Fruit fly (Drosophila melanogaster) whole organism, embryonic: ENCODE results near the gene CG6325.
A peak's percentile ranks its signal among the peaks of the same experiment; 100 is the strongest.

Experiments
- Aef1 ChIP-seq: fragments of 200-800 bp; sonication (Bioruptor generic); IDR thresholded peaks from 3 replicates; pipeline ENCODE4 v1.3.6; 2022; ENCODE audit warnings: missing biosample characterization, missing genetic modification characterization
- Awh ChIP-seq: fragments of 200-800 bp; sonication (Bioruptor generic); IDR thresholded peaks from 2 replicates; pipeline ENCODE4, ENCODE4 v1.3.6; 2022; ENCODE audit warnings: missing biosample characterization, missing genetic modification characterization
- Blimp-1 ChIP-seq: fragments of 200-800 bp; sonication (Bioruptor generic); optimal IDR thresholded peaks from 3 replicates; lab custom pipeline; 2018; ENCODE audit warnings: missing biosample characterization, missing genetic modification characterization, mild to moderate bottlenecking, moderate library complexity, missing genetic modification reagents
- Bteb2 ChIP-seq: fragments of 200-800 bp; sonication (Bioruptor generic); optimal IDR thresholded peaks from 2 replicates; lab custom pipeline; 2016; ENCODE audit warnings: missing biosample characterization, missing genetic modification characterization
- CG10366 ChIP-seq: fragments of 200-800 bp; sonication (Bioruptor generic); IDR thresholded peaks from 2 replicates; pipeline ENCODE4 v1.3.6; 2022; ENCODE audit warnings: missing biosample characterization, missing genetic modification characterization
- CG11456 ChIP-seq: fragments of 200-800 bp; sonication (Bioruptor generic); IDR thresholded peaks from 3 replicates; pipeline ENCODE4 v1.3.6; 2022; ENCODE audit warnings: missing biosample characterization, missing genetic modification characterization
- CG14667 ChIP-seq: fragments of 200-800 bp; sonication (Bioruptor generic); IDR thresholded peaks from 2 replicates; pipeline ENCODE4 v1.3.6; 2022; ENCODE audit warnings: missing biosample characterization, missing genetic modification characterization
- CG15073 ChIP-seq: fragments of 200-800 bp; sonication (Bioruptor generic); optimal IDR thresholded peaks from 2 replicates; lab custom pipeline; 2016; ENCODE audit warnings: missing biosample characterization, missing genetic modification characterization
- CG15479 ChIP-seq: fragments of 200-800 bp; sonication (Bioruptor generic); optimal IDR thresholded peaks from 3 replicates; lab custom pipeline; 2019; ENCODE audit warnings: missing biosample characterization, mild to moderate bottlenecking, missing genetic modification characterization, moderate library complexity
- CG1603 ChIP-seq: fragments of 200-800 bp; sonication (Bioruptor generic); optimal IDR thresholded peaks from 2 replicates; lab custom pipeline; 2019; ENCODE audit warnings: missing biosample characterization, mild to moderate bottlenecking, missing genetic modification characterization, moderate library complexity
- CG17912 ChIP-seq: fragments of 200-800 bp; sonication (Bioruptor generic); optimal IDR thresholded peaks from 2 replicates; lab custom pipeline; 2018; ENCODE audit warnings: missing biosample characterization, mild to moderate bottlenecking, missing genetic modification characterization
- CG2889 ChIP-seq: fragments of 200-800 bp; sonication (Bioruptor generic); IDR thresholded peaks from 3 replicates; pipeline ENCODE4 v1.3.6; 2022; ENCODE audit warnings: missing biosample characterization, missing genetic modification characterization
- CG31388 ChIP-seq: fragments of 200-800 bp; sonication (Bioruptor generic); optimal IDR thresholded peaks from 2 replicates; lab custom pipeline; 2016; ENCODE audit warnings: missing biosample characterization, missing genetic modification characterization
- CG3163 ChIP-seq: fragments of 200-800 bp; sonication (Bioruptor generic); optimal IDR thresholded peaks from 3 replicates; lab custom pipeline; 2016; ENCODE audit warnings: missing biosample characterization, missing genetic modification characterization
- CG32772 ChIP-seq: fragments of 200-800 bp; sonication (Bioruptor generic); IDR thresholded peaks from 2 replicates; pipeline ENCODE4 v1.3.6; 2022; ENCODE audit warnings: missing biosample characterization, missing genetic modification characterization
- CG7271 ChIP-seq: fragments of 200-800 bp; sonication (Bioruptor generic); optimal IDR thresholded peaks from 2 replicates; lab custom pipeline; 2018; ENCODE audit warnings: missing biosample characterization, mild to moderate bottlenecking, missing genetic modification characterization, moderate library complexity
- CG9215 ChIP-seq: fragments of 200-800 bp; sonication (Bioruptor generic); IDR thresholded peaks from 2 replicates; pipeline ENCODE4 v1.3.6; 2022; ENCODE audit warnings: missing biosample characterization, missing genetic modification characterization
- CG9727 ChIP-seq: fragments of 200-800 bp; sonication (Bioruptor generic); optimal IDR thresholded peaks from 3 replicates; lab custom pipeline; 2017; ENCODE audit warnings: missing biosample characterization, mild to moderate bottlenecking, missing genetic modification characterization
- CkIIα-i1 ChIP-seq: fragments of 200-800 bp; sonication (Bioruptor generic); IDR thresholded peaks from 2 replicates; pipeline ENCODE4 v1.3.6; 2022; ENCODE audit warnings: missing biosample characterization, missing genetic modification characterization
- CrebB ChIP-seq: fragments of 200-800 bp; sonication (Bioruptor generic); optimal IDR thresholded peaks from 3 replicates; lab custom pipeline; 2018; ENCODE audit warnings: missing biosample characterization, mild to moderate bottlenecking, missing genetic modification characterization
- Ets65A ChIP-seq: fragments of 200-800 bp; sonication (Bioruptor generic); peaks from one replicate; lab custom pipeline; 2016; ENCODE audit warnings: missing biosample characterization, missing genetic modification characterization
- Fer1 ChIP-seq: fragments of 200-800 bp; sonication (Bioruptor generic); optimal IDR thresholded peaks from 2 replicates; lab custom pipeline; 2017; ENCODE audit warnings: missing biosample characterization, mild to moderate bottlenecking, missing genetic modification characterization
- Fer2 ChIP-seq: fragments of 200-800 bp; sonication (Bioruptor generic); optimal IDR thresholded peaks from 2 replicates; lab custom pipeline; 2018; ENCODE audit warnings: missing biosample characterization, mild to moderate bottlenecking, missing genetic modification characterization, moderate library complexity
- HLH4C ChIP-seq: fragments of 200-800 bp; sonication (Bioruptor generic); IDR thresholded peaks from 3 replicates; pipeline ENCODE4 v1.3.6; 2022; ENCODE audit warnings: missing biosample characterization, missing genetic modification characterization; ENCODE audit not compliant: partially characterized antibody
- HmgZ ChIP-seq: fragments of 200-800 bp; sonication (Bioruptor generic); optimal IDR thresholded peaks from 2 replicates; lab custom pipeline; 2018; ENCODE audit warnings: missing biosample characterization, mild to moderate bottlenecking, missing genetic modification characterization
- Nf-YA ChIP-seq: fragments of 200-800 bp; sonication (Bioruptor generic); IDR thresholded peaks from 2 replicates; pipeline ENCODE4 v1.3.6; 2022; ENCODE audit warnings: missing biosample characterization, missing genetic modification characterization
- Nf-YC ChIP-seq: fragments of 200-800 bp; optimal IDR thresholded peaks from 3 replicates; lab custom pipeline; 2019; ENCODE audit warnings: missing biosample characterization, mild to moderate bottlenecking, missing genetic modification characterization, moderate library complexity
- Oaz ChIP-seq: fragments of 200-800 bp; sonication (Bioruptor generic); IDR thresholded peaks from 2 replicates; pipeline ENCODE4 v1.3.6; 2022; ENCODE audit warnings: missing biosample characterization, missing genetic modification characterization
- Sin3A ChIP-seq: fragments of >200 bp; optimal IDR thresholded peaks from 2 replicates; lab custom pipeline; 2018
- Xrp1 ChIP-seq: fragments of 200-800 bp; sonication (Bioruptor generic); IDR thresholded peaks from 2 replicates; pipeline ENCODE4 v1.3.6; 2022; ENCODE audit warnings: missing biosample characterization, missing genetic modification characterization
- ac ChIP-seq: fragments of 200-800 bp; sonication (Bioruptor generic); optimal IDR thresholded peaks from 3 replicates; lab custom pipeline; 2017; ENCODE audit warnings: missing biosample characterization, mild to moderate bottlenecking, missing genetic modification characterization
- ato ChIP-seq: fragments of 200-800 bp; sonication (Bioruptor generic); IDR thresholded peaks from 2 replicates; pipeline ENCODE4 v1.3.6; 2022; ENCODE audit warnings: missing biosample characterization, missing genetic modification characterization; ENCODE audit not compliant: partially characterized antibody
- caup ChIP-seq: fragments of 200-800 bp; sonication (Bioruptor generic); optimal IDR thresholded peaks from 3 replicates; lab custom pipeline; 2017; ENCODE audit warnings: missing biosample characterization, mild to moderate bottlenecking, missing genetic modification characterization, moderate library complexity; ENCODE audit not compliant: severe bottlenecking
- chif ChIP-seq, 2 experiments: fragments of 200-800 bp; sonication (Bioruptor generic); optimal IDR thresholded peaks; 3 replicates each; lab custom pipeline; 2016; ENCODE audit warnings: missing biosample characterization in 2 of 2, missing genetic modification characterization in 2 of 2
- danr ChIP-seq: fragments of 200-800 bp; sonication (Bioruptor generic); IDR thresholded peaks from 2 replicates; pipeline ENCODE4 v1.3.6; 2022; ENCODE audit warnings: missing biosample characterization, missing genetic modification characterization
- en ChIP-seq: fragments of 200-800 bp; sonication (Bioruptor generic); optimal IDR thresholded peaks from 2 replicates; lab custom pipeline; 2016; ENCODE audit warnings: missing biosample characterization, missing genetic modification characterization
- fu2 ChIP-seq: fragments of 200-800 bp; sonication (Bioruptor generic); optimal IDR thresholded peaks from 2 replicates; lab custom pipeline; 2016; ENCODE audit warnings: missing biosample characterization, missing genetic modification characterization
- knrl ChIP-seq: fragments of 200-800 bp; sonication (Bioruptor generic); IDR thresholded peaks from 3 replicates; pipeline ENCODE4 v1.3.6; 2022; ENCODE audit warnings: missing biosample characterization, missing genetic modification characterization; ENCODE audit not compliant: partially characterized antibody
- lab ChIP-seq: fragments of 200-800 bp; sonication (Bioruptor generic); optimal IDR thresholded peaks from 3 replicates; lab custom pipeline; 2017; ENCODE audit warnings: missing biosample characterization, missing genetic modification characterization, mild to moderate bottlenecking, moderate library complexity, missing genetic modification reagents
- lilli ChIP-seq: fragments of 200-800 bp; sonication (Bioruptor generic); optimal IDR thresholded peaks from 3 replicates; lab custom pipeline; 2016; ENCODE audit warnings: missing biosample characterization, missing genetic modification characterization
- lov ChIP-seq, 2 experiments: fragments of 200-800 bp in 1 of 2; fragments of >200 bp in 1 of 2; sonication (Bioruptor generic) in 1 of 2; IDR thresholded peaks in 1 of 2; optimal IDR thresholded peaks in 1 of 2; 2 replicates in 1 of 2; 3 replicates in 1 of 2; pipeline versions ENCODE4 v1.3.6 to Lab custom; 2017 to 2022; ENCODE audit warnings: missing biosample characterization in 1 of 2, missing genetic modification characterization in 1 of 2
- nom ChIP-seq: fragments of 200-800 bp; sonication (Bioruptor generic); optimal IDR thresholded peaks from 2 replicates; lab custom pipeline; 2017; ENCODE audit warnings: missing biosample characterization, missing genetic modification characterization, mild to moderate bottlenecking, moderate library complexity, missing genetic modification reagents
- org-1 ChIP-seq: fragments of 200-800 bp; sonication (Bioruptor generic); optimal IDR thresholded peaks from 2 replicates; lab custom pipeline; 2017; ENCODE audit warnings: missing biosample characterization, missing genetic modification characterization
- psq ChIP-seq: fragments of 200-800 bp; sonication (Bioruptor generic); optimal IDR thresholded peaks from 2 replicates; lab custom pipeline; 2017; ENCODE audit warnings: missing biosample characterization, missing genetic modification characterization
- repo ChIP-seq: fragments of 200-800 bp; sonication (Bioruptor generic); optimal IDR thresholded peaks from 2 replicates; lab custom pipeline; 2016; ENCODE audit warnings: missing biosample characterization, missing genetic modification characterization
- scrt ChIP-seq: fragments of 200-800 bp; sonication (Bioruptor generic); optimal IDR thresholded peaks from 2 replicates; lab custom pipeline; 2018; ENCODE audit warnings: missing biosample characterization, mild to moderate bottlenecking, missing genetic modification characterization, moderate library complexity
- sima ChIP-seq: fragments of 200-800 bp; sonication (Bioruptor generic); optimal IDR thresholded peaks from 2 replicates; lab custom pipeline; 2016; ENCODE audit warnings: missing biosample characterization, missing genetic modification characterization
- sisA ChIP-seq: fragments of 200-800 bp; sonication (Bioruptor generic); IDR thresholded peaks from 2 replicates; pipeline ENCODE4 v1.3.6; 2022; ENCODE audit warnings: missing biosample characterization, missing genetic modification characterization
- stc ChIP-seq: fragments of 200-800 bp; sonication (Bioruptor generic); IDR thresholded peaks from 2 replicates; pipeline ENCODE4 v1.3.6; 2022; ENCODE audit warnings: missing biosample characterization, missing genetic modification characterization
- toy ChIP-seq: fragments of 200-800 bp; sonication (Bioruptor generic); IDR thresholded peaks from 2 replicates; pipeline ENCODE4 v1.3.6; 2022; ENCODE audit warnings: missing biosample characterization, missing genetic modification characterization
- vvl ChIP-seq: fragments of 200-800 bp; sonication (Bioruptor generic); IDR thresholded peaks from 2 replicates; pipeline ENCODE4 v1.3.6; 2022; ENCODE audit warnings: missing biosample characterization, missing genetic modification characterization

Gene CG6325

DNA sequence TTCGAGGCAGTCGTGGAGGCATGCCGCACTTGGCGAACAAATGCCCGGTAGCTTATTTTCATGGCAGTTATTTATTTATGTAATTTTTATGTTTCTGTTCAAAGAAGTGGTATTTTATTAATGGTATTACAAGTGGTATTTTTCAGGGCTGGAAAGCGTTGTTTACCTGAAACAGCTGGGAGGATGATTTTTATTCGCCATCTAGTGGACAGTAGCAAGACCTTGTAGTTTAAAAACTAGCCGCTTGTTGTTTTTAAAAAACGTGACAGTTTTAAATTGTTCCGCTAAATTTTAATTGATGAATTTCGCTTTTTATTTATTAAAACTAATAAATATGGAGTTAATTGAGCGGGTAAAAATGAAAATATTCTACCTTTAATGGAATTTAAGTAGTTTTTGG, 8.8 kb upstream of the CG6325 start, which contains the start of gene CG6345 (continued):
- peak; percentile 47 for TF ChIP-seq sima (GFP tag; lab: Kevin White, UChicago)
- peak; percentile 53 for TF ChIP-seq nom (GFP tag; lab: Kevin White, UChicago)
- TF ChIP-seq CG10366 (GFP tag; lab: Robert Waterston, UW), result peak; percentile 71
- peak; percentile 86 for TF ChIP-seq CG1603 (tag; lab: Kevin White, UChicago)
- no peak for TF ChIP-seq lov (optimal IDR thresholded peaks at IDR 0.05; lab: Kevin White, UChicago)
- TF ChIP-seq lov (GFP tag; IDR thresholded peaks at IDR 0.05; lab: Robert Waterston, UW), result peak; percentile 88
- TF ChIP-seq ac, result peak; percentile 76
- TF ChIP-seq CG32772 (GFP tag; lab: Robert Waterston, UW), result peak; percentile 75
- peak; percentile 41; the same call in 1 of the 3 replicates for TF ChIP-seq knrl (GFP tag; lab: Robert Waterston, UW)
- peak; percentile 91 for TF ChIP-seq vvl (GFP tag; lab: Robert Waterston, UW)
- TF ChIP-seq sisA (GFP tag; lab: Robert Waterston, UW), result peak; percentile 59
- TF ChIP-seq danr (GFP tag; lab: Robert Waterston, UW), result peak; percentile 23; the same call in 1 of the 2 replicates
- no peak for TF ChIP-seq HLH4C (GFP tag; lab: Robert Waterston, UW)
- TF ChIP-seq Xrp1 (GFP tag; lab: Robert Waterston, UW), result peak; percentile 85
- TF ChIP-seq lab (GFP tag; lab: Kevin White, UChicago), result peak; percentile 93
- TF ChIP-seq Fer1 (GFP tag; lab: Kevin White, UChicago), result peak; percentile 93
- peak; percentile 88 for TF ChIP-seq CG9727 (GFP tag; lab: Kevin White, UChicago)
- peak; percentile 50 for TF ChIP-seq org-1 (GFP tag; lab: Kevin White, UChicago)
- TF ChIP-seq Oaz (GFP tag; lab: Robert Waterston, UW), result 0 out of 2 replicates have a peak, but pooled peaks have one; percentile 31
- TF ChIP-seq fu2, result peak; percentile 60
- peak; percentile 87 for TF ChIP-seq CG17912 (GFP tag; lab: Kevin White, UChicago)
- peak; percentile 81 for TF ChIP-seq repo (GFP tag; lab: Kevin White, UChicago)
- peak; percentile 79 for TF ChIP-seq HmgZ (tag; lab: Kevin White, UChicago)
- no peak for TF ChIP-seq ato (GFP tag; lab: Robert Waterston, UW)
- no peak for TF ChIP-seq Ets65A (GFP tag; lab: Kevin White, UChicago)
- peak; percentile 84 for TF ChIP-seq Awh
- peak; percentile 41 for TF ChIP-seq CG31388
- TF ChIP-seq CrebB, result peak; percentile 75
- TF ChIP-seq CG15073 (GFP tag; lab: Kevin White, UChicago), result no peak
- TF ChIP-seq Sin3A (lab: Kevin White, UChicago), result no peak
- TF ChIP-seq psq, result peak; percentile 26
- TF ChIP-seq CG9215, result peak; percentile 20; the same call in 1 of the 2 replicates
- TF ChIP-seq CG3163, result peak; percentile 21
- peak; percentile 92 for TF ChIP-seq caup (GFP tag; lab: Kevin White, UChicago)
- peak; percentile 75 for TF ChIP-seq stc (GFP tag; lab: Robert Waterston, UW)
- TF ChIP-seq Nf-YC (tag; lab: Kevin White, UChicago), result peak; percentile 81
- peak; percentile 82 for TF ChIP-seq CG7271 (tag; lab: Kevin White, UChicago)
- no peak for TF ChIP-seq CG15479 (GFP tag; lab: Kevin White, UChicago)
- peak; percentile 82 for TF ChIP-seq lilli (GFP tag; lab: Kevin White, UChicago)
- peak; percentile 67 for TF ChIP-seq Fer2
- peak; percentile 49; the same call in 1 of the 2 replicates for TF ChIP-seq CG14667
- TF ChIP-seq CG11456 (GFP tag; lab: Robert Waterston, UW), result peak; percentile 96
- TF ChIP-seq chif (GFP tag; optimal IDR thresholded peaks at IDR 0.05; lab: Kevin White, UChicago), result peak; percentile 77 to 88
- peak; percentile 48; the same call in 1 of the 2 replicates for TF ChIP-seq Nf-YA (GFP tag; lab: Robert Waterston, UW)
- peak; percentile 65 for TF ChIP-seq Aef1 (GFP tag; lab: Robert Waterston, UW)
- peak; percentile 75 for TF ChIP-seq scrt (GFP tag; lab: Kevin White, UChicago)
- TF ChIP-seq CG2889, result no peak
- no peak for TF ChIP-seq CkIIα-i1 (GFP tag; lab: Robert Waterston, UW)
- peak; percentile 66 for TF ChIP-seq Bteb2 (GFP tag; lab: Kevin White, UChicago)
- peak; percentile 84 for TF ChIP-seq en (GFP tag; lab: Kevin White, UChicago)
- peak; percentile 18; the same call in 1 of the 2 replicates for TF ChIP-seq toy (GFP tag; lab: Robert Waterston, UW)
- TF ChIP-seq Blimp-1 (GFP tag; lab: Kevin White, UChicago), result peak; percentile 82
